Fruit fly (Drosophila melanogaster): Measurements from ENCODE around the gene CG12121.
A peak's percentile ranks its signal among the peaks of the same experiment; 100 is the strongest.

CG12121 gene

DNA sequence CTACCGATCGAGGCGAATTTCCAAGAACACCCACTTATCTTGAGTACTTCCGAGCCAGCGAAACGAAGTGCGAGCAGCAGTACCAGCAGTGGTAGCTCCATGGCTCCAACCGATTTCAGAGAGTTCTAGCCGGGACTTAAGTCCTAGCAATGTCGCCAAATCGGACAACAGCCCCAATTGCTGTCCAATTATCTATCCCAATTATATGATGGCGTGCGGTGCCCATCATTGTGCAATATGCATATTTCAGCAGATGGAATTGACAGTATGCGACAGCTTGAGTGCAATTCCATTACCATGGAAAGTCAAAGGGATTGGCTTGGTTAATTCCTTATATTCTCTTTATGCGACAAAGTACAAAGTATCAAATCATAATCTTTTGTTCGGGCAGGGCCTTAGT is 4.3 kb upstream of the CG12121 start, which contains the start of gene Ir8a:
Gene Ir8a, minus strand, starts transcription at position 101 of the 400 bp plus-strand sequence.
- TF ChIP-seq CG33017 (tag; optimal IDR thresholded peaks at IDR 0.05) (no peak), toe (GFP tag; optimal IDR thresholded peaks at IDR 0.05) (no peak), Clk (GFP tag; optimal IDR thresholded peaks at IDR 0.05) (no peak), cnc (optimal IDR thresholded peaks at IDR 0.05) (no peak), CG1620 (GFP tag; optimal IDR thresholded peaks at IDR 0.05) (no peak), kay (GFP tag; ENCODE audit: borderline replicate concordance) (no peak), Crg-1 (GFP tag; optimal IDR thresholded peaks at IDR 0.05) (no peak), pad (GFP tag; optimal IDR thresholded peaks at IDR 0.05) (no peak), CG12768 (GFP tag; optimal IDR thresholded peaks at IDR 0.05) (no peak), ovo (GFP tag; optimal IDR thresholded peaks at IDR 0.05) (no peak), Mnt (GFP tag; optimal IDR thresholded peaks at IDR 0.05) (no peak)

DNA sequence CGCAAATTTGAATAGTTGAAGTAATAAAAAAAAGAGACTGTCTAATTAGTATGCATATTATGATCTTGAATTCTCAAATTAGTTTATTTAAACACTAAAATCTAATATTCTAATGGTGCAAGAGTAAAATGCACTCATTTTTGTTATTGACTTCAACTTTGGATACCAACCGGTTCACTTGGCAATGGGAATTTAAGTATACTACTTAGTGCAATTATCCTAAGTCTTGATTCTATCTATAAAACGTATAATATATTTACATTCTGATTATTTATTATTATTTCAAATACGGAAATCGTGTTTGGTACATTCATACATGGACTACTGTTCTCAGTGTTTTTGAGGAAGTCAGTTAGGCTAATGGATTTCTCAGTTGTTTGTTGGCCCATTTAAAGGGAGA is 5.3 kb downstream of the CG12121 start, which contains the start of gene Gr8a:
Gene Gr8a, plus strand, starts transcription at position 301 of the 400 bp plus-strand sequence.
- TF ChIP-seq CG14711 (tag; optimal IDR thresholded peaks at IDR 0.05) (no peak), ovo (GFP tag; optimal IDR thresholded peaks at IDR 0.05) (no peak), CG1620 (GFP tag; optimal IDR thresholded peaks at IDR 0.05) (no peak)

DNA sequence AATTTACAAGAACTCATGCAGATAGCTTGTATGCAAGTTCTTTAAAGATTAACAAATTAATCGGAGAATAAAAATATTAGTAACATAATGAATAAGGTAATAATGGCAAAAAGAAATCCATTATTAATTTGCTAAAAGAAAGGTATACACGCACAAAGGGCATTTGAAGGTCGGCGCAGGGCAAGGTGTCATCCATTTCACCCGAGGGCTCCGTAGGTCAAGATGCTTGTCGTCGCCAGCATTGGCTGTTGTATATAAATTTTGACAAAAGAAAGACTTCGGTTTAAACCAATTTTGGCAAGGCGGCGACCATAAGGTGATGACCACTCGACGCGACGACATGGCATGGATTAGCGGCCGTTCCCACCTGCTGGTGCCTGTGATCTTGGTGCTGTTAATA is 7.0 kb downstream of the CG12121 start, which contains the start of gene CG15370:
Gene CG15370, plus strand, starts transcription at position 301 of the 400 bp plus-strand sequence.
- TF ChIP-seq Clk (GFP tag; optimal IDR thresholded peaks at IDR 0.05) (no peak), tj (GFP tag; optimal IDR thresholded peaks at IDR 0.05) (no peak), Crg-1 (GFP tag; optimal IDR thresholded peaks at IDR 0.05) (no peak), ovo (GFP tag; optimal IDR thresholded peaks at IDR 0.05) (no peak), CG7045 (GFP tag; optimal IDR thresholded peaks at IDR 0.05) (no peak), pad (GFP tag; optimal IDR thresholded peaks at IDR 0.05) (no peak), CG5204 (GFP tag; optimal IDR thresholded peaks at IDR 0.05) (no peak), toe (GFP tag; optimal IDR thresholded peaks at IDR 0.05) (no peak)

DNA sequence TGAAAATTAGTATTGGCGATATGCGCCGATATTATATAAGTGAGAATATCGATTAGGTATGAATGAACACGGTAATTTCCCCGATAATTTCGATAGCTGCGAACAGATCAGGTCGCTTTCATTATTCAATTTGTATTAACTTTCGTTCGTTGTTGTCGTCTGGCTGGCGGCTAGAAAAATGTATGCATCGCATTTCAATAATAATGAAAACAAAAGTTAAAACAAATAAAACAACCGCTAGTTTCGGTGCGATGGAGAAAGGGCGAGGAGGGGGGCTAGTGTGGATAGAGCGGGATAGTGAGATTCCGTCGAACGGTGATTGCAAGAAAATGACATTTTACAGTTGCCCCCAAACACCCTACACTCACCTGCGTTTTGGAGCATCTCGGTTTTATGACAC is 7.8 kb downstream of the CG12121 start:
- TF ChIP-seq ovo (GFP tag; optimal IDR thresholded peaks at IDR 0.05) = peak; percentile 30
- no peak for TF ChIP-seq kay (GFP tag; ENCODE audit: borderline replicate concordance)
- TF ChIP-seq CG7045 (GFP tag; optimal IDR thresholded peaks at IDR 0.05) = no peak

DNA sequence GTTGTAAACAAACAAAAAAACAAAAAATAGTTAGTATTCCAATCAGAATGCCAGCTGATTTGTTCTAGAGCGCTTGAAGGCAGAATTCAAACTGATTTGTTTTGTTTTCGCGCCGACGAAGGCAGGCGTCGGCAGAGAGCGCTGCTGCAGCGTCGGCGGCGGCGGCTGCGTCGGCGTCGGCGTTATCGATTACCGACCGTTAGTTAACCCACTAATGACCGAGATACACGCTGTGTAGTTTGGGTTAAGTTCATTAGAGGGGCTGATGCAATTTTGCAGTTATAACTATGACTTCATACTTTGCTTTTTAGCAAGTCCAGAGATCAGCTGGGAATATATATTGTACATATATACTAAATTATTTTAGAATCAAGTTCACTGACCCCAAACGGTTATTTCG is 9.0 kb downstream of the CG12121 start, which contains the start of gene t:
Gene t, minus strand, starts transcription at position 76 of the 400 bp plus-strand sequence.
- TF ChIP-seq CG12768 (GFP tag; optimal IDR thresholded peaks at IDR 0.05) (no peak), CG5204 (GFP tag; optimal IDR thresholded peaks at IDR 0.05) (peak; percentile 17), bab1 (GFP tag; optimal IDR thresholded peaks at IDR 0.05) (no peak), CG7045 (GFP tag; optimal IDR thresholded peaks at IDR 0.05) (no peak), CG14711 (tag; optimal IDR thresholded peaks at IDR 0.05) (no peak), CG7101 (tag; optimal IDR thresholded peaks at IDR 0.05) (no peak), Clk (GFP tag; optimal IDR thresholded peaks at IDR 0.05) (no peak)

dm6 chrX:9220434-9220833 is 11.7 kb downstream of the CG12121 start:
- TF ChIP-seq bab1 (GFP tag; optimal IDR thresholded peaks at IDR 0.05) = peak; percentile 26
- TF ChIP-seq CG33017 (tag; optimal IDR thresholded peaks at IDR 0.05) = peak; percentile 9
- no peak for TF ChIP-seq cnc (optimal IDR thresholded peaks at IDR 0.05)
- TF ChIP-seq CG1620 (GFP tag; optimal IDR thresholded peaks at IDR 0.05) = no peak

DNA sequence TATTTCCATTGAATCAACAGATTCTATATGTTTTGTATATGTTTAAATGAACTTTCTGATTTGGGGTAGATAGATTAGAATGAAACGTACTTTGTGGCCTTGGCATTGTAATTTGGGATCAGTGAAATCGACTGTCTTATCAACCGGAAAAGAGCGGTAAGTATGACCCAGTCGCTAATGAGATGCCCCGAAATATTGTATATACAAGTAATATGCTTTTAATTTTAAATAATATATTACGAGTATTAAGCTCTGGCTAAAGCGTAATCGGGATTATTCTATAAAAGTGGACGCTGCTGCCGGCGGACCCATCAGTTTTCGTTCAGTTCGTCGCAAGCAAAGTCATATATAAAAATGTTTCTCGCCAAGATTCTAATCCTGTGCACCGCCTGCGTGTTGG is 15.6 kb downstream of the CG12121 start, which contains the start of gene CG15369:
Gene CG15369, plus strand, starts transcription at position 301 of the 400 bp plus-strand sequence.
- TF ChIP-seq Crg-1 (GFP tag; optimal IDR thresholded peaks at IDR 0.05) = no peak
- TF ChIP-seq CG11617 (GFP tag; optimal IDR thresholded peaks at IDR 0.05) = no peak
- no peak for TF ChIP-seq toe (GFP tag; optimal IDR thresholded peaks at IDR 0.05)
- no peak for TF ChIP-seq CG5204 (GFP tag; optimal IDR thresholded peaks at IDR 0.05)
- no peak for TF ChIP-seq Clk (GFP tag; optimal IDR thresholded peaks at IDR 0.05)
- no peak for TF ChIP-seq cnc (optimal IDR thresholded peaks at IDR 0.05)
- TF ChIP-seq CG12768 (GFP tag; optimal IDR thresholded peaks at IDR 0.05) = no peak
- TF ChIP-seq ovo (GFP tag; optimal IDR thresholded peaks at IDR 0.05) = no peak
- TF ChIP-seq CG7045 (GFP tag; optimal IDR thresholded peaks at IDR 0.05) = no peak
- TF ChIP-seq CG1620 (GFP tag; optimal IDR thresholded peaks at IDR 0.05) = no peak
- TF ChIP-seq CG33017 (tag; optimal IDR thresholded peaks at IDR 0.05) = no peak
- no peak for TF ChIP-seq CG7101 (tag; optimal IDR thresholded peaks at IDR 0.05)
- TF ChIP-seq cic (GFP tag; optimal IDR thresholded peaks at IDR 0.05) = no peak

- TF ChIP-seq bab1 (GFP tag; optimal IDR thresholded peaks at IDR 0.05) = no peak
- no peak for TF ChIP-seq CG12768 (GFP tag; optimal IDR thresholded peaks at IDR 0.05)
- no peak for TF ChIP-seq ovo (GFP tag; optimal IDR thresholded peaks at IDR 0.05)
- TF ChIP-seq CG5204 (GFP tag; optimal IDR thresholded peaks at IDR 0.05) = no peak
- no peak for TF ChIP-seq tj (GFP tag; optimal IDR thresholded peaks at IDR 0.05)
- no peak for TF ChIP-seq CG7101 (tag; optimal IDR thresholded peaks at IDR 0.05)
- TF ChIP-seq CG33017 (tag; optimal IDR thresholded peaks at IDR 0.05) = no peak
- no peak for TF ChIP-seq CG14711 (tag; optimal IDR thresholded peaks at IDR 0.05)
- TF ChIP-seq kay (GFP tag; ENCODE audit: borderline replicate concordance) = no peak
- TF ChIP-seq CG11617 (GFP tag; optimal IDR thresholded peaks at IDR 0.05) = no peak
- no peak for TF ChIP-seq CG1620 (GFP tag; optimal IDR thresholded peaks at IDR 0.05)
Measured at dm6 chrX:9215485-9215884, 16.7 kb downstream of the CG12121 start, which contains the start of gene CG15368. CG15368 (plus strand) TSS chrX:9215785.
